Worm (Caenorhabditis elegans) whole organism, L3 larva: ENCODE measurements around the gene unc-18.

Experiments
- egl-27 ChIP-seq: sonication (generic microtip); optimal IDR thresholded peaks from 4 replicates; lab custom pipeline; 2017; ENCODE audit warnings: missing biosample characterization, missing genetic modification reagents, missing genetic modification characterization
- elt-3 ChIP-seq, 3 experiments: fragments of 150-350 bp in 1 of 3; sonication (generic microtip) in 2 of 3; optimal IDR thresholded peaks; 2 replicates in 2 of 3; 4 replicates in 1 of 3; lab custom pipeline; 2014 to 2017; ENCODE audit warnings: missing biosample characterization in 3 of 3, missing genetic modification characterization in 3 of 3
- jun-1 ChIP-seq: fragments of 150-350 bp; optimal IDR thresholded peaks from 2 replicates; lab custom pipeline; 2014; ENCODE audit warnings: missing biosample characterization, missing genetic modification reagents, missing genetic modification characterization
- mdl-1 ChIP-seq: fragments of 150-350 bp; optimal IDR thresholded peaks from 2 replicates; lab custom pipeline; 2014; ENCODE audit warnings: missing biosample characterization, missing genetic modification characterization
- nhr-25 ChIP-seq: sonication (generic microtip); optimal IDR thresholded peaks from 2 replicates; lab custom pipeline; 2017; ENCODE audit warnings: missing biosample characterization, missing genetic modification characterization
- pha-4 ChIP-seq: fragments of 150-350 bp; optimal IDR thresholded peaks from 2 replicates; lab custom pipeline; 2014; ENCODE audit warnings: missing biosample characterization, missing genetic modification reagents, missing genetic modification characterization
- unc-39 ChIP-seq: sonication (generic microtip); optimal IDR thresholded peaks from 4 replicates; lab custom pipeline; 2017; ENCODE audit warnings: missing biosample characterization, missing genetic modification characterization

- TF ChIP-seq egl-27 (tag; lab: Kevin White, UChicago) (no peak), unc-39 (no peak), elt-3 (tag; optimal IDR thresholded peaks at IDR 0.05; lab: Kevin White, UChicago) (no peak), nhr-25 (tag; lab: Kevin White, UChicago) (no peak), jun-1 (tag; lab: Kevin White, UChicago) (no peak), mdl-1 (tag; lab: Kevin White, UChicago) (no peak), pha-4 (tag; lab: Kevin White, UChicago) (peak; percentile 22)
Observed at ce11 chrX:7652308-7652707, 30.4 kb upstream of the unc-18 start.
